Fruit fly (Drosophila melanogaster) Kc167 (cell line): ENCODE data around the gene CG6071.

ENCODE experiments used
- Myc ChIP-seq: fragments of >200 bp; optimal IDR thresholded peaks from 2 replicates; lab custom pipeline; 2017; ENCODE audit warnings: missing external identifiers
- Sin3A ChIP-seq: fragments of >200 bp; optimal IDR thresholded peaks from 2 replicates; lab custom pipeline; 2018; ENCODE audit warnings: missing external identifiers
- h ChIP-seq: fragments of >200 bp; optimal IDR thresholded peaks from 3 replicates; lab custom pipeline; 2018; ENCODE audit warnings: missing external identifiers
- psq ChIP-seq: fragments of >200 bp; optimal IDR thresholded peaks from 2 replicates; lab custom pipeline; 2017; ENCODE audit warnings: missing external identifiers
- ttk ChIP-seq: sonication (Bioruptor generic); optimal IDR thresholded peaks from 2 replicates; lab custom pipeline; 2017; ENCODE audit warnings: missing external identifiers

DNA sequence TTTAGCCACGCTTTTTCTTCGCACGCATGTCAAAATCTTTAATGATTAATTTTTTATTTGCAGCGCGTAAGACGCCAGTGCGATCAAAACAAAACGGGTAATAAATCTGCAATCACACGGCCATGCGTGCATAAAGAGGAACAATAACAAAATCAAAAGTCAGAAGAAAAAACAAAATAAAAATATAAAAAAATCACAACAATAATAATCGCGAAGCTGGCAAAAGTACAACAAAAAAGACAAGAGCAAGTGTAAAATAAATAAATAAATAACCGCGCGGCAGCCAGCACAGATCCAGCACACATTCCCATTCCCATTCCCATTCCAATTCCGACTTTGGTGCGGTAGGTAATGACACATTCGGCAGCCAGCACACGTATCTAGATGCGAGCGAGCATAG is 11.3 kb downstream of the CG6071 start:
- no peak for TF ChIP-seq psq (lab: Kevin White, UChicago)
- TF ChIP-seq h (lab: Kevin White, UChicago): no peak
- TF ChIP-seq Sin3A: no peak
- no peak for TF ChIP-seq Myc (lab: Kevin White, UChicago)
- TF ChIP-seq ttk: no peak
